Worm (Caenorhabditis elegans) whole organism, L1 larva: ENCODE results near the gene F48F7.3.

Experiments used
- C16A3.4 ChIP-seq: fragments of 150-350 bp; optimal IDR thresholded peaks from 2 replicates; lab custom pipeline; 2014; ENCODE audit warnings: missing biosample characterization, missing genetic modification characterization
- C34B4.2 ChIP-seq: sonication (generic microtip); optimal IDR thresholded peaks from 2 replicates; lab custom pipeline; 2017; ENCODE audit warnings: mild to moderate bottlenecking, missing genetic modification characterization, missing compliant biosample characterization
- alr-1 ChIP-seq: fragments of 200-800 bp; sonication (Bioruptor generic); optimal IDR thresholded peaks from 2 replicates; lab custom pipeline; 2018; ENCODE audit warnings: borderline replicate concordance, mild to moderate bottlenecking, missing genetic modification characterization, missing compliant biosample characterization
- aly-2 ChIP-seq: fragments of 150-350 bp; optimal IDR thresholded peaks from 2 replicates; lab custom pipeline; 2014; ENCODE audit warnings: missing biosample characterization, missing genetic modification characterization
- ama-1 ChIP-seq: fragments of 150-350 bp; optimal IDR thresholded peaks from 2 replicates; lab custom pipeline; 2014
- blmp-1 ChIP-seq: fragments of 150-350 bp; optimal IDR thresholded peaks from 2 replicates; lab custom pipeline; 2014; ENCODE audit warnings: missing biosample characterization, missing genetic modification characterization
- ceh-63 ChIP-seq: fragments of 200-800 bp; sonication (Bioruptor generic); optimal IDR thresholded peaks from 2 replicates; lab custom pipeline; 2018; ENCODE audit warnings: mild to moderate bottlenecking, missing genetic modification characterization, missing compliant biosample characterization
- ceh-82 ChIP-seq, 3 experiments: fragments of 150-350 bp in 1 of 3; sonication (generic microtip) in 2 of 3; optimal IDR thresholded peaks; 2 replicates each; lab custom pipeline; 2014 to 2017; ENCODE audit warnings: missing biosample characterization in 3 of 3, missing genetic modification characterization in 3 of 3
- ceh-88 ChIP-seq: fragments of 200-800 bp; sonication (Bioruptor generic); IDR thresholded peaks from 2 replicates; pipeline ENCODE4 v1.3.6; 2022; ENCODE audit warnings: missing genetic modification characterization, missing compliant biosample characterization
- dsc-1 ChIP-seq: sonication (generic microtip); optimal IDR thresholded peaks from 2 replicates; lab custom pipeline; 2016; ENCODE audit warnings: mild to moderate bottlenecking, missing genetic modification characterization, missing compliant biosample characterization
- efl-1 ChIP-seq, 4 experiments: fragments of 150-350 bp; optimal IDR thresholded peaks in 3 of 4; peaks in 1 of 4; 1 replicate in 1 of 4; 2 replicates in 3 of 4; lab custom pipeline; 2014; ENCODE audit warnings: missing biosample characterization in 2 of 4, missing genetic modification characterization in 2 of 4, missing genetic modification reagents in 2 of 4
- egl-27 ChIP-seq, 2 experiments: fragments of 150-350 bp in 1 of 2; sonication (generic microtip); optimal IDR thresholded peaks; 3 replicates each; lab custom pipeline; 2017 to 2018; ENCODE audit warnings: missing biosample characterization in 2 of 2, missing genetic modification characterization in 2 of 2, missing genetic modification reagents in 2 of 2
- elt-3 ChIP-seq, 6 experiments: fragments of 150-350 bp in 1 of 6; sonication (generic microtip); optimal IDR thresholded peaks; 2 replicates each; lab custom pipeline; 2017 to 2018; ENCODE audit warnings: missing biosample characterization in 6 of 6, missing genetic modification characterization in 6 of 6, inconsistent platforms in 1 of 6
- ets-5 ChIP-seq: fragments of 200-800 bp; sonication (Bioruptor generic); IDR thresholded peaks from 2 replicates; pipeline ENCODE4 v1.3.6; 2022; ENCODE audit warnings: missing genetic modification characterization, missing compliant biosample characterization
- fkh-10 ChIP-seq: sonication (generic microtip); optimal IDR thresholded peaks from 2 replicates; lab custom pipeline; 2017; ENCODE audit warnings: missing biosample characterization, missing genetic modification reagents, missing genetic modification characterization
- fkh-4 ChIP-seq: sonication (generic microtip); optimal IDR thresholded peaks from 2 replicates; lab custom pipeline; 2016; ENCODE audit warnings: missing compliant biosample characterization, missing genetic modification characterization, borderline replicate concordance
- fkh-8 ChIP-seq: sonication (generic microtip); optimal IDR thresholded peaks from 2 replicates; lab custom pipeline; 2016; ENCODE audit warnings: mild to moderate bottlenecking, missing genetic modification characterization, missing compliant biosample characterization
- fos-1 ChIP-seq: fragments of 150-350 bp; optimal IDR thresholded peaks from 2 replicates; lab custom pipeline; 2014; ENCODE audit warnings: missing biosample characterization, missing genetic modification characterization
- hlh-17 ChIP-seq: fragments of 200-800 bp; sonication (Bioruptor generic); optimal IDR thresholded peaks from 2 replicates; lab custom pipeline; 2018; ENCODE audit warnings: missing genetic modification characterization, mild to moderate bottlenecking, missing compliant biosample characterization, moderate library complexity, borderline replicate concordance
- hlh-4 ChIP-seq: sonication (generic microtip); optimal IDR thresholded peaks from 2 replicates; lab custom pipeline; 2016; ENCODE audit warnings: mild to moderate bottlenecking, missing genetic modification characterization, missing compliant biosample characterization
- irx-1 ChIP-seq: sonication (generic microtip); optimal IDR thresholded peaks from 2 replicates; lab custom pipeline; 2016; ENCODE audit warnings: missing genetic modification characterization, missing compliant biosample characterization
- isw-1 ChIP-seq: fragments of 200-800 bp; sonication (Bioruptor generic); IDR thresholded peaks from 2 replicates; pipeline ENCODE4 v1.3.6; 2022; ENCODE audit warnings: missing genetic modification characterization, missing compliant biosample characterization
- jun-1 ChIP-seq: fragments of 150-350 bp; optimal IDR thresholded peaks from 2 replicates; lab custom pipeline; 2014; ENCODE audit warnings: missing biosample characterization, missing genetic modification reagents, missing genetic modification characterization
- lin-15B ChIP-seq: fragments of 150-350 bp; sonication (generic microtip); optimal IDR thresholded peaks from 3 replicates; lab custom pipeline; 2014; ENCODE audit warnings: missing biosample characterization, missing genetic modification characterization
- lir-3 ChIP-seq: sonication (generic microtip); optimal IDR thresholded peaks from 2 replicates; lab custom pipeline; 2016; ENCODE audit warnings: mild to moderate bottlenecking, missing genetic modification characterization, moderate library complexity, missing compliant biosample characterization; ENCODE audit not compliant: poor library complexity
- lsy-2 ChIP-seq, 2 experiments: fragments of 150-350 bp; optimal IDR thresholded peaks; 2 replicates each; lab custom pipeline; 2014; ENCODE audit warnings: missing biosample characterization in 2 of 2, missing genetic modification characterization in 2 of 2
- mab-9 ChIP-seq: fragments of 200-800 bp; sonication (Bioruptor generic); IDR thresholded peaks from 2 replicates; pipeline ENCODE4 v1.3.6; 2022; ENCODE audit warnings: missing genetic modification reagents, missing genetic modification characterization, missing compliant biosample characterization
- mep-1 ChIP-seq: fragments of 150-350 bp; optimal IDR thresholded peaks from 2 replicates; lab custom pipeline; 2014; ENCODE audit warnings: missing biosample characterization, missing genetic modification characterization
- nhr-11 ChIP-seq: fragments of 150-350 bp; optimal IDR thresholded peaks from 2 replicates; lab custom pipeline; 2014; ENCODE audit warnings: missing biosample characterization, missing genetic modification characterization
- nhr-237 ChIP-seq: fragments of 150-350 bp; optimal IDR thresholded peaks from 2 replicates; lab custom pipeline; 2014; ENCODE audit warnings: missing biosample characterization, missing genetic modification characterization
- nhr-28 ChIP-seq: fragments of 150-350 bp; optimal IDR thresholded peaks from 2 replicates; lab custom pipeline; 2014; ENCODE audit warnings: missing biosample characterization, missing genetic modification characterization
- nhr-47 ChIP-seq: sonication (generic microtip); optimal IDR thresholded peaks from 2 replicates; lab custom pipeline; 2016; ENCODE audit warnings: mild to moderate bottlenecking, missing genetic modification characterization, moderate library complexity, missing compliant biosample characterization
- nhr-71 ChIP-seq: sonication (generic microtip); optimal IDR thresholded peaks from 2 replicates; lab custom pipeline; 2016; ENCODE audit warnings: mild to moderate bottlenecking, missing genetic modification characterization, moderate library complexity, missing compliant biosample characterization
- nhr-84 ChIP-seq: sonication (generic microtip); optimal IDR thresholded peaks from 2 replicates; lab custom pipeline; 2017; ENCODE audit warnings: missing biosample characterization, missing genetic modification characterization
- nhr-90 ChIP-seq: sonication (generic microtip); optimal IDR thresholded peaks from 2 replicates; lab custom pipeline; 2016; ENCODE audit warnings: mild to moderate bottlenecking, missing genetic modification characterization, missing compliant biosample characterization; ENCODE audit not compliant: poor library complexity
- pax-3 ChIP-seq: fragments of 200-800 bp; sonication (Bioruptor generic); optimal IDR thresholded peaks from 2 replicates; lab custom pipeline; 2018; ENCODE audit warnings: mild to moderate bottlenecking, missing genetic modification characterization, moderate library complexity, missing compliant biosample characterization
- snpc-4 ChIP-seq: fragments of 150-350 bp; optimal IDR thresholded peaks from 2 replicates; lab custom pipeline; 2014; ENCODE audit warnings: missing biosample characterization, missing genetic modification characterization
- sox-4 ChIP-seq: sonication (generic microtip); optimal IDR thresholded peaks from 2 replicates; lab custom pipeline; 2016; ENCODE audit warnings: missing genetic modification characterization, missing compliant biosample characterization
- sptf-1 ChIP-seq: fragments of 150-350 bp; optimal IDR thresholded peaks from 2 replicates; lab custom pipeline; 2014; ENCODE audit warnings: missing biosample characterization, missing genetic modification characterization
- swsn-7 ChIP-seq: sonication (generic microtip); optimal IDR thresholded peaks from 2 replicates; lab custom pipeline; 2016; ENCODE audit warnings: missing genetic modification characterization, missing compliant biosample characterization
- tlp-1 ChIP-seq: fragments of 150-350 bp; optimal IDR thresholded peaks from 2 replicates; lab custom pipeline; 2014; ENCODE audit warnings: missing biosample characterization, missing genetic modification characterization
- unc-130 ChIP-seq: fragments of 150-350 bp; optimal IDR thresholded peaks from 2 replicates; lab custom pipeline; 2017; ENCODE audit warnings: missing biosample characterization, missing genetic modification characterization, inconsistent platforms
- unc-86 ChIP-seq: sonication (generic microtip); optimal IDR thresholded peaks from 2 replicates; lab custom pipeline; 2016; ENCODE audit warnings: missing genetic modification characterization, missing compliant biosample characterization
- unc-98 ChIP-seq: fragments of 200-800 bp; sonication (Bioruptor generic); IDR thresholded peaks from 2 replicates; pipeline ENCODE4 v1.3.6; 2022; ENCODE audit warnings: missing genetic modification characterization, missing compliant biosample characterization
- vab-15 ChIP-seq: sonication (generic microtip); optimal IDR thresholded peaks from 2 replicates; lab custom pipeline; 2017; ENCODE audit warnings: missing genotype, mild to moderate bottlenecking, missing genetic modification characterization, missing compliant biosample characterization
- xbp-1 ChIP-seq: sonication (generic microtip); optimal IDR thresholded peaks from 2 replicates; lab custom pipeline; 2016; ENCODE audit warnings: missing genetic modification characterization, missing compliant biosample characterization
- zag-1 ChIP-seq: fragments of 150-350 bp; optimal IDR thresholded peaks from 2 replicates; lab custom pipeline; 2014; ENCODE audit warnings: missing biosample characterization, missing genetic modification characterization
- zip-4 ChIP-seq: fragments of 200-800 bp; sonication (Bioruptor generic); optimal IDR thresholded peaks from 2 replicates; lab custom pipeline; 2018; ENCODE audit warnings: mild to moderate bottlenecking, missing genetic modification characterization, moderate library complexity, missing compliant biosample characterization
- ztf-11 ChIP-seq, 2 experiments: sonication (generic microtip); optimal IDR thresholded peaks; 2 replicates each; lab custom pipeline; 2016 to 2017; ENCODE audit warnings: missing genetic modification characterization in 2 of 2, missing biosample characterization in 1 of 2, missing compliant biosample characterization in 1 of 2
- ztf-4 ChIP-seq: fragments of 150-350 bp; optimal IDR thresholded peaks from 2 replicates; lab custom pipeline; 2014; ENCODE audit warnings: missing biosample characterization, missing genetic modification characterization

The F48F7.3 gene

ce11 chrX:13969257-13969968 is 6.1 kb downstream of the F48F7.3 start (continued):
- TF ChIP-seq fkh-8 (peak; percentile 93), mep-1 (tag; lab: Kevin White, UChicago) (peak; percentile 61), elt-3 (tag; optimal IDR thresholded peaks at IDR 0.05; lab: Kevin White, UChicago) (no peak), ceh-88 (GFP tag; lab: Robert Waterston, UW) (peak; percentile 55; the same call in 1 of the 2 replicates), irx-1 (tag; lab: Kevin White, UChicago) (peak; percentile 84), mab-9 (peak; percentile 63; the same call in 1 of the 2 replicates), swsn-7 (peak; percentile 82), sox-4 (no peak), jun-1 (tag; lab: Kevin White, UChicago) (peak; percentile 46), C34B4.2 (tag; lab: Kevin White, UChicago) (no peak), unc-130 (tag; lab: Kevin White, UChicago) (peak; percentile 37), aly-2 (tag; lab: Kevin White, UChicago) (peak; percentile 80), blmp-1 (peak; percentile 13), sptf-1 (tag; lab: Kevin White, UChicago) (no peak), unc-86 (peak; percentile 80), nhr-90 (tag; lab: Kevin White, UChicago) (peak; percentile 42), C16A3.4 (peak; percentile 11), ztf-11 (tag; optimal IDR thresholded peaks at IDR 0.05; lab: Kevin White, UChicago) (peak in 1 of 2 experiments; percentile 58), vab-15 (tag; lab: Kevin White, UChicago) (no peak), fkh-10 (GFP tag; lab: Kevin White, UChicago) (peak; percentile 96), hlh-17 (GFP tag; lab: Kevin White, UChicago) (no peak), egl-27 (tag; optimal IDR thresholded peaks at IDR 0.05; lab: Kevin White, UChicago) (no peak), efl-1 (optimal IDR thresholded peaks at IDR 0.05; lab: Kevin White, UChicago) (peak; percentile 44 to 61), efl-1 (GFP tag; optimal IDR thresholded peaks at IDR 0.05 in 1 of 2; lab: Kevin White, UChicago) (peak in 1 of 2 experiments; percentile 86), pax-3 (tag; lab: Kevin White, UChicago) (peak; percentile 78), snpc-4 (peak; percentile 21), ztf-4 (peak; percentile 53), dsc-1 (tag; lab: Kevin White, UChicago) (peak; percentile 68), zip-4 (GFP tag; lab: Kevin White, UChicago) (no peak), fos-1 (tag; lab: Kevin White, UChicago) (peak; percentile 59), ets-5 (GFP tag; lab: Robert Waterston, UW) (no peak), ama-1 (no peak), ceh-63 (GFP tag; lab: Kevin White, UChicago) (no peak), zag-1 (peak; percentile 35), nhr-47 (tag; lab: Kevin White, UChicago) (peak; percentile 81), isw-1 (GFP tag; lab: Robert Waterston, UW) (peak; percentile 43), nhr-28 (tag; lab: Kevin White, UChicago) (no peak), hlh-4 (tag; lab: Kevin White, UChicago) (no peak), lin-15B (tag; lab: Kevin White, UChicago) (no peak), lsy-2 (tag; optimal IDR thresholded peaks at IDR 0.05; lab: Kevin White, UChicago) (peak; percentile 30 to 82), xbp-1 (tag; lab: Kevin White, UChicago) (peak; percentile 59), tlp-1 (tag; lab: Kevin White, UChicago) (no peak), nhr-11 (tag; lab: Kevin White, UChicago) (no peak), nhr-237 (tag; lab: Kevin White, UChicago) (peak; percentile 38), lir-3 (tag; lab: Kevin White, UChicago) (peak; percentile 55), fkh-4 (tag; lab: Kevin White, UChicago) (no peak), nhr-84 (no peak), nhr-71 (tag; lab: Kevin White, UChicago) (peak; percentile 89), unc-98 (GFP tag; lab: Robert Waterston, UW) (no peak), ceh-82 (tag; optimal IDR thresholded peaks at IDR 0.05; lab: Kevin White, UChicago) (peak; percentile 30 to 50 (median 49)), alr-1 (tag; lab: Kevin White, UChicago) (no peak)
